Worm (Caenorhabditis elegans) whole organism, young adult: Measurements from ENCODE around the gene daz-1.

ENCODE experiments used
- F37B4.10 ChIP-seq: fragments of 200-800 bp; sonication (Bioruptor generic); IDR thresholded peaks from 2 replicates; pipeline ENCODE4 v1.3.6; 2022; ENCODE audit warnings: missing genetic modification characterization, missing compliant biosample characterization
- ZK185.1 ChIP-seq: sonication (generic microtip); optimal IDR thresholded peaks from 2 replicates; lab custom pipeline; 2016; ENCODE audit warnings: mild to moderate bottlenecking, missing genetic modification characterization, missing compliant biosample characterization; ENCODE audit not compliant: poor library complexity, severe bottlenecking
- ceh-91 ChIP-seq: fragments of 200-800 bp; sonication (Bioruptor generic); IDR thresholded peaks from 2 replicates; pipeline ENCODE4 v1.3.6; 2022; ENCODE audit warnings: missing genetic modification reagents, missing genetic modification characterization, missing compliant biosample characterization
- dpl-1 ChIP-seq: fragments of 150-350 bp; optimal IDR thresholded peaks from 2 replicates; lab custom pipeline; 2014; ENCODE audit warnings: missing biosample characterization, missing genetic modification reagents, missing genetic modification characterization
- efl-1 ChIP-seq: fragments of 150-350 bp; optimal IDR thresholded peaks from 2 replicates; lab custom pipeline; 2014; ENCODE audit warnings: missing biosample characterization, missing genetic modification reagents, missing genetic modification characterization
- him-1 ChIP-seq: sonication (generic microtip); optimal IDR thresholded peaks from 2 replicates; lab custom pipeline; 2016; ENCODE audit warnings: missing genotype, missing genetic modification reagents, missing genetic modification characterization, missing compliant biosample characterization
- lsl-1 ChIP-seq: fragments of 200-800 bp; sonication (Bioruptor generic); optimal IDR thresholded peaks from 2 replicates; lab custom pipeline; 2018; ENCODE audit warnings: mild to moderate bottlenecking, missing genetic modification characterization, moderate library complexity, missing compliant biosample characterization
- madf-10 ChIP-seq: sonication (generic microtip); optimal IDR thresholded peaks from 2 replicates; lab custom pipeline; 2016; ENCODE audit warnings: mild to moderate bottlenecking, missing genetic modification characterization, missing compliant biosample characterization
- somi-1 ChIP-seq: fragments of 200-800 bp; sonication (Bioruptor generic); optimal IDR thresholded peaks from 2 replicates; lab custom pipeline; 2018; ENCODE audit warnings: mild to moderate bottlenecking, missing genetic modification characterization, missing compliant biosample characterization
- unc-62 ChIP-seq: fragments of 150-350 bp; optimal IDR thresholded peaks from 2 replicates; lab custom pipeline; 2014; ENCODE audit warnings: missing biosample characterization, missing genetic modification reagents, missing genetic modification characterization

ce11 chrII:5408924-5409323 is 47.2 kb upstream of the daz-1 start, which contains the start of the genes EEED8.12 and EEED8.4:
- TF ChIP-seq him-1 (no peak), ZK185.1 (tag; lab: Kevin White, UChicago) (no peak), ceh-91 (no peak), dpl-1 (GFP tag; lab: Kevin White, UChicago) (no peak), lsl-1 (GFP tag; lab: Kevin White, UChicago) (no peak), unc-62 (no peak), madf-10 (tag; lab: Kevin White, UChicago) (no peak), somi-1 (no peak), F37B4.10 (GFP tag; lab: Robert Waterston, UW) (no peak), efl-1 (GFP tag; lab: Kevin White, UChicago) (no peak)
